Fruit fly (Drosophila melanogaster) whole organism, embryonic: ENCODE measurements around the gene Tsp29Fa.
A peak's percentile ranks its signal among the peaks of the same experiment; 100 is the strongest.

Experiments
- Adf1 ChIP-seq: fragments of 200-800 bp; sonication (Bioruptor generic); IDR thresholded peaks from 2 replicates; pipeline ENCODE4 v1.3.6; 2022; ENCODE audit warnings: missing biosample characterization, missing genetic modification characterization
- Antp ChIP-seq: fragments of 200-800 bp; sonication (Bioruptor generic); optimal IDR thresholded peaks from 3 replicates; lab custom pipeline; 2016; ENCODE audit warnings: missing biosample characterization, missing genetic modification characterization
- CG12071 ChIP-seq: fragments of 200-800 bp; sonication (Bioruptor generic); optimal IDR thresholded peaks from 3 replicates; lab custom pipeline; 2018; ENCODE audit warnings: missing biosample characterization, mild to moderate bottlenecking, missing genetic modification characterization
- CG12104 ChIP-seq: fragments of 200-800 bp; sonication (Bioruptor generic); optimal IDR thresholded peaks from 3 replicates; lab custom pipeline; 2016; ENCODE audit warnings: missing biosample characterization, missing genetic modification characterization
- CG14050 ChIP-seq: fragments of 200-800 bp; sonication (Bioruptor generic); IDR thresholded peaks from 3 replicates; pipeline ENCODE4 v1.3.6; 2022; ENCODE audit warnings: missing biosample characterization, missing genetic modification characterization
- CG14860 ChIP-seq: fragments of 200-800 bp; sonication (Bioruptor generic); IDR thresholded peaks from 3 replicates; pipeline ENCODE4 v1.3.6; 2022; ENCODE audit warnings: missing biosample characterization, missing genetic modification characterization; ENCODE audit not compliant: partially characterized antibody
- CG15696 ChIP-seq: fragments of 200-800 bp; sonication (Bioruptor generic); optimal IDR thresholded peaks from 2 replicates; lab custom pipeline; 2019; ENCODE audit warnings: missing biosample characterization, mild to moderate bottlenecking, missing genetic modification characterization, moderate library complexity
- CG18476 ChIP-seq: fragments of 200-800 bp; sonication (Bioruptor generic); optimal IDR thresholded peaks from 2 replicates; lab custom pipeline; 2016; ENCODE audit warnings: missing biosample characterization, mild to moderate bottlenecking, missing genetic modification characterization
- CG2129 ChIP-seq: fragments of 200-800 bp; sonication (Bioruptor generic); IDR thresholded peaks from 2 replicates; pipeline ENCODE4 v1.3.6; 2022; ENCODE audit warnings: missing biosample characterization, missing genetic modification characterization; ENCODE audit not compliant: partially characterized antibody
- CG2678 ChIP-seq: fragments of 200-800 bp; sonication (Bioruptor generic); optimal IDR thresholded peaks from 3 replicates; lab custom pipeline; 2019; ENCODE audit warnings: missing biosample characterization, mild to moderate bottlenecking, missing genetic modification characterization, moderate library complexity
- CG2712 ChIP-seq: fragments of 200-800 bp; optimal IDR thresholded peaks from 3 replicates; lab custom pipeline; 2019; ENCODE audit warnings: missing biosample characterization, mild to moderate bottlenecking, missing genetic modification characterization, moderate library complexity
- CG31224 ChIP-seq: fragments of 200-800 bp; sonication (Bioruptor generic); IDR thresholded peaks from 2 replicates; pipeline ENCODE4 v1.3.6; 2022; ENCODE audit warnings: missing biosample characterization, missing genetic modification characterization
- CG34224 ChIP-seq: fragments of 200-800 bp; sonication (Bioruptor generic); IDR thresholded peaks from 3 replicates; pipeline ENCODE4 v1.3.6; 2022; ENCODE audit warnings: missing biosample characterization, missing genetic modification characterization; ENCODE audit not compliant: partially characterized antibody
- CG4360 ChIP-seq: fragments of 200-800 bp; sonication (Bioruptor generic); IDR thresholded peaks from 2 replicates; pipeline ENCODE4 v1.3.6; 2022; ENCODE audit warnings: missing biosample characterization, missing genetic modification characterization
- CG4404 ChIP-seq: fragments of 200-800 bp; sonication (Bioruptor generic); IDR thresholded peaks from 2 replicates; pipeline ENCODE4 v1.3.6; 2022; ENCODE audit warnings: missing biosample characterization, missing genetic modification characterization
- CG4854 ChIP-seq: fragments of 200-800 bp; sonication (Bioruptor generic); optimal IDR thresholded peaks from 2 replicates; lab custom pipeline; 2016; ENCODE audit warnings: missing biosample characterization, missing genetic modification characterization, inconsistent platforms
- CG6689 ChIP-seq: fragments of 200-800 bp; sonication (Bioruptor generic); IDR thresholded peaks from 2 replicates; pipeline ENCODE4 v1.3.6; 2022; ENCODE audit warnings: missing biosample characterization, missing genetic modification characterization
- CG6765 ChIP-seq: fragments of 200-800 bp; sonication (Bioruptor generic); optimal IDR thresholded peaks from 3 replicates; lab custom pipeline; 2017; ENCODE audit warnings: missing biosample characterization, mild to moderate bottlenecking, missing genetic modification characterization
- CG7357 ChIP-seq: fragments of 200-800 bp; sonication (Bioruptor generic); IDR thresholded peaks from 3 replicates; pipeline ENCODE4 v1.3.6; 2022; ENCODE audit warnings: missing biosample characterization, missing genetic modification characterization
- CG8281 ChIP-seq: fragments of 200-800 bp; sonication (Bioruptor generic); optimal IDR thresholded peaks from 2 replicates; lab custom pipeline; 2018; ENCODE audit warnings: missing biosample characterization, mild to moderate bottlenecking, missing genetic modification characterization, moderate library complexity
- CG9609 ChIP-seq: fragments of 200-800 bp; sonication (Bioruptor generic); optimal IDR thresholded peaks from 3 replicates; lab custom pipeline; 2016; ENCODE audit warnings: missing biosample characterization, missing genetic modification characterization
- CG9797 ChIP-seq: fragments of 200-800 bp; sonication (Bioruptor generic); optimal IDR thresholded peaks from 3 replicates; lab custom pipeline; 2018; ENCODE audit warnings: missing biosample characterization, mild to moderate bottlenecking, missing genetic modification characterization
- Dp ChIP-seq: fragments of 200-800 bp; sonication (Bioruptor generic); optimal IDR thresholded peaks from 2 replicates; lab custom pipeline; 2018; ENCODE audit warnings: missing biosample characterization, mild to moderate bottlenecking, missing genetic modification characterization, moderate library complexity
- GATAe ChIP-seq: fragments of 200-800 bp; sonication (Bioruptor generic); conservative IDR thresholded peaks from 2 replicates; pipeline ENCODE4 v1.3.6; 2022; ENCODE audit warnings: missing biosample characterization, missing genetic modification characterization
- Gug ChIP-seq: fragments of 200-800 bp; sonication (Bioruptor generic); IDR thresholded peaks from 4 replicates; pipeline ENCODE4 v1.3.6; 2022; ENCODE audit warnings: missing biosample characterization, missing genetic modification characterization
- HmgZ ChIP-seq: fragments of 200-800 bp; sonication (Bioruptor generic); optimal IDR thresholded peaks from 2 replicates; lab custom pipeline; 2018; ENCODE audit warnings: missing biosample characterization, mild to moderate bottlenecking, missing genetic modification characterization
- Mad ChIP-seq: fragments of 200-800 bp; sonication (Bioruptor generic); optimal IDR thresholded peaks from 2 replicates; lab custom pipeline; 2016; ENCODE audit warnings: missing biosample characterization, missing genetic modification characterization
- Nf-YC ChIP-seq: fragments of 200-800 bp; optimal IDR thresholded peaks from 3 replicates; lab custom pipeline; 2019; ENCODE audit warnings: missing biosample characterization, mild to moderate bottlenecking, missing genetic modification characterization, moderate library complexity
- Oli ChIP-seq: fragments of 200-800 bp; sonication (Bioruptor generic); optimal IDR thresholded peaks from 2 replicates; lab custom pipeline; 2018; ENCODE audit warnings: missing biosample characterization, mild to moderate bottlenecking, missing genetic modification characterization, moderate library complexity
- Ptx1 ChIP-seq: fragments of 200-800 bp; sonication (Bioruptor generic); IDR thresholded peaks from 2 replicates; pipeline ENCODE4 v1.3.6; 2022; ENCODE audit warnings: missing biosample characterization, missing genetic modification characterization
- TFAM ChIP-seq: fragments of 200-800 bp; sonication (Bioruptor generic); optimal IDR thresholded peaks from 2 replicates; lab custom pipeline; 2017; ENCODE audit warnings: missing biosample characterization, missing genetic modification characterization, inconsistent platforms
- YL-1 ChIP-seq: fragments of 200-800 bp; sonication (Bioruptor generic); optimal IDR thresholded peaks from 3 replicates; lab custom pipeline; 2017; ENCODE audit warnings: missing biosample characterization, mild to moderate bottlenecking, missing genetic modification characterization
- bsh ChIP-seq, 2 experiments: fragments of 200-800 bp; sonication (Bioruptor generic); optimal IDR thresholded peaks; 2 replicates each; lab custom pipeline; 2017 to 2018; ENCODE audit warnings: mild to moderate bottlenecking in 2 of 2, missing biosample characterization in 2 of 2, missing genetic modification characterization in 2 of 2, moderate library complexity in 1 of 2
- crp ChIP-seq, 2 experiments: fragments of 200-800 bp; sonication (Bioruptor generic); optimal IDR thresholded peaks; 2 replicates in 1 of 2; 3 replicates in 1 of 2; lab custom pipeline; 2017; ENCODE audit warnings: missing biosample characterization in 2 of 2, missing genetic modification characterization in 2 of 2, mild to moderate bottlenecking in 1 of 2, moderate library complexity in 1 of 2
- dpn ChIP-seq, 2 experiments: fragments of 200-800 bp; sonication (Bioruptor generic); optimal IDR thresholded peaks; 3 replicates each; lab custom pipeline; 2016; ENCODE audit warnings: missing biosample characterization in 2 of 2, missing genetic modification characterization in 2 of 2
- ftz-f1 ChIP-seq: fragments of 200-800 bp; sonication (Bioruptor generic); optimal IDR thresholded peaks from 2 replicates; lab custom pipeline; 2016; ENCODE audit warnings: missing biosample characterization, missing genetic modification characterization
- gcm ChIP-seq: fragments of 200-800 bp; sonication (Bioruptor generic); optimal IDR thresholded peaks from 2 replicates; lab custom pipeline; 2019; ENCODE audit warnings: missing biosample characterization, mild to moderate bottlenecking, missing genetic modification characterization, moderate library complexity
- grn ChIP-seq: fragments of 200-800 bp; sonication (Bioruptor generic); optimal IDR thresholded peaks from 3 replicates; lab custom pipeline; 2017; ENCODE audit warnings: missing biosample characterization, missing genetic modification characterization
- ind ChIP-seq: fragments of 200-800 bp; sonication (Bioruptor generic); optimal IDR thresholded peaks from 3 replicates; lab custom pipeline; 2016; ENCODE audit warnings: missing biosample characterization, missing genetic modification characterization
- kni ChIP-seq: fragments of 200-800 bp; sonication (Bioruptor generic); optimal IDR thresholded peaks from 3 replicates; lab custom pipeline; 2017; ENCODE audit warnings: mild to moderate bottlenecking, missing biosample characterization, missing genetic modification reagents, missing genetic modification characterization
- luna ChIP-seq: fragments of 200-800 bp; sonication (Bioruptor generic); optimal IDR thresholded peaks from 2 replicates; lab custom pipeline; 2016; ENCODE audit warnings: missing biosample characterization, missing genetic modification characterization
- mam ChIP-seq: fragments of 200-800 bp; sonication (Bioruptor generic); optimal IDR thresholded peaks from 3 replicates; lab custom pipeline; 2016; ENCODE audit warnings: missing biosample characterization, missing genetic modification characterization
- pita ChIP-seq: fragments of 200-800 bp; sonication (Bioruptor generic); optimal IDR thresholded peaks from 2 replicates; lab custom pipeline; 2017; ENCODE audit warnings: missing biosample characterization, mild to moderate bottlenecking, missing genetic modification characterization
- prd ChIP-seq, 3 experiments: fragments of >200 bp in 2 of 3; fragments of 200-800 bp in 1 of 3; sonication (Bioruptor generic) in 1 of 3; optimal IDR thresholded peaks in 2 of 3; IDR thresholded peaks in 1 of 3; 2 replicates in 2 of 3; 3 replicates in 1 of 3; pipeline versions ENCODE4 v1.3.6 to Lab custom; 2017 to 2022; ENCODE audit warnings: missing biosample characterization in 1 of 3, missing genetic modification characterization in 1 of 3
- ranshi ChIP-seq: fragments of 200-800 bp; sonication (Bioruptor generic); IDR thresholded peaks from 2 replicates; pipeline ENCODE4 v1.3.6; 2022; ENCODE audit warnings: missing biosample characterization, missing genetic modification characterization
- schlank ChIP-seq: fragments of 200-800 bp; sonication (Bioruptor generic); optimal IDR thresholded peaks from 2 replicates; lab custom pipeline; 2018; ENCODE audit warnings: missing biosample characterization, mild to moderate bottlenecking, missing genetic modification characterization
- tna ChIP-seq: fragments of 200-800 bp; sonication (Bioruptor generic); IDR thresholded peaks from 2 replicates; pipeline ENCODE4 v1.3.6; 2022; ENCODE audit warnings: missing biosample characterization, missing genetic modification characterization; ENCODE audit not compliant: partially characterized antibody
- tup ChIP-seq: fragments of 200-800 bp; sonication (Bioruptor generic); optimal IDR thresholded peaks from 2 replicates; lab custom pipeline; 2016; ENCODE audit warnings: missing biosample characterization, mild to moderate bottlenecking, missing genetic modification characterization, moderate library complexity
- vnd ChIP-seq: fragments of 200-800 bp; sonication (Bioruptor generic); IDR thresholded peaks from 3 replicates; pipeline ENCODE4 v1.3.6; 2022; ENCODE audit warnings: missing biosample characterization, missing genetic modification characterization; ENCODE audit not compliant: partially characterized antibody
- zfh1 ChIP-seq: fragments of 200-800 bp; sonication (Bioruptor generic); IDR thresholded peaks from 3 replicates; pipeline ENCODE4 v1.3.6; 2022; ENCODE audit warnings: missing biosample characterization, missing genetic modification characterization

The Tsp29Fa gene

dm6 chr2L:8937837-8938413, 4.2 kb downstream of the Tsp29Fa start (continued):
- TF ChIP-seq zfh1 (GFP tag; lab: Robert Waterston, UW), result no peak
- no peak for TF ChIP-seq TFAM (GFP tag; lab: Kevin White, UChicago)
- TF ChIP-seq CG14860, result no peak
- TF ChIP-seq Antp (GFP tag; lab: Kevin White, UChicago), result no peak
- TF ChIP-seq crp (GFP tag; optimal IDR thresholded peaks at IDR 0.05; lab: Kevin White, UChicago), result no peak
- no peak for TF ChIP-seq luna (GFP tag; lab: Kevin White, UChicago)
- no peak for TF ChIP-seq schlank (tag; lab: Kevin White, UChicago)
- no peak for TF ChIP-seq CG2129 (GFP tag; lab: Robert Waterston, UW)
- TF ChIP-seq Adf1, result no peak
- no peak for TF ChIP-seq pita (GFP tag; lab: Kevin White, UChicago)
- TF ChIP-seq Ptx1, result no peak
- TF ChIP-seq YL-1 (GFP tag; lab: Kevin White, UChicago), result no peak
- no peak for TF ChIP-seq CG9609 (GFP tag; lab: Kevin White, UChicago)
- TF ChIP-seq Nf-YC (tag; lab: Kevin White, UChicago), result no peak
- TF ChIP-seq CG15696 (tag; lab: Kevin White, UChicago), result no peak
- no peak for TF ChIP-seq CG4360
- TF ChIP-seq CG2712, result no peak
- TF ChIP-seq Gug, result no peak
- TF ChIP-seq mam (GFP tag; lab: Kevin White, UChicago), result no peak
- no peak for TF ChIP-seq ranshi (GFP tag; lab: Robert Waterston, UW)
- TF ChIP-seq GATAe (GFP tag; lab: Robert Waterston, UW), result no peak
- no peak for TF ChIP-seq dpn (GFP tag; optimal IDR thresholded peaks at IDR 0.05; lab: Kevin White, UChicago)
- TF ChIP-seq CG34224 (GFP tag; lab: Robert Waterston, UW), result no peak
- no peak for TF ChIP-seq ind (GFP tag; lab: Kevin White, UChicago)
- peak in 1 of 2 experiments; percentile 18 for TF ChIP-seq bsh (GFP tag; optimal IDR thresholded peaks at IDR 0.05; lab: Kevin White, UChicago)
- TF ChIP-seq prd (optimal IDR thresholded peaks at IDR 0.05; lab: Kevin White, UChicago), result no peak
- no peak for TF ChIP-seq prd (GFP tag; IDR thresholded peaks at IDR 0.05; lab: Robert Waterston, UW)
- no peak for TF ChIP-seq gcm (GFP tag; lab: Kevin White, UChicago)
- TF ChIP-seq tna (GFP tag; lab: Robert Waterston, UW), result no peak
- TF ChIP-seq Mad, result no peak
- no peak for TF ChIP-seq CG6765 (GFP tag; lab: Kevin White, UChicago)
- TF ChIP-seq CG9797 (GFP tag; lab: Kevin White, UChicago), result no peak
- no peak for TF ChIP-seq CG18476 (GFP tag; lab: Kevin White, UChicago)
- no peak for TF ChIP-seq CG4404
- TF ChIP-seq CG7357, result no peak
- TF ChIP-seq grn, result no peak
- no peak for TF ChIP-seq ftz-f1 (GFP tag; lab: Kevin White, UChicago)
- no peak for TF ChIP-seq CG12104 (GFP tag; lab: Kevin White, UChicago)
- no peak for TF ChIP-seq Oli (tag; lab: Kevin White, UChicago)
- TF ChIP-seq CG6689 (GFP tag; lab: Robert Waterston, UW), result no peak
- TF ChIP-seq tup (GFP tag; lab: Kevin White, UChicago), result no peak
- TF ChIP-seq CG31224 (GFP tag; lab: Robert Waterston, UW), result no peak
- TF ChIP-seq CG12071 (GFP tag; lab: Kevin White, UChicago), result peak; percentile 44
- TF ChIP-seq vnd (GFP tag; lab: Robert Waterston, UW), result no peak
- no peak for TF ChIP-seq CG14050 (GFP tag; lab: Robert Waterston, UW)
- peak; percentile 73 for TF ChIP-seq CG8281
- TF ChIP-seq Dp (GFP tag; lab: Kevin White, UChicago), result no peak
- no peak for TF ChIP-seq CG4854 (GFP tag; lab: Kevin White, UChicago)
- no peak for TF ChIP-seq HmgZ (tag; lab: Kevin White, UChicago)
- TF ChIP-seq kni (GFP tag; lab: Kevin White, UChicago), result no peak
- TF ChIP-seq CG2678, result peak; percentile 59
